Fruit fly (Drosophila melanogaster) whole organism, adult: ENCODE results near the gene gskt.

ENCODE experiments used
- CG14711 ChIP-seq: fragments of 200-800 bp; sonication (Bioruptor generic); optimal IDR thresholded peaks from 2 replicates; lab custom pipeline; 2018; ENCODE audit warnings: missing biosample characterization, mild to moderate bottlenecking, missing genetic modification characterization, moderate library complexity
- CG5204 ChIP-seq: fragments of 200-800 bp; sonication (Bioruptor generic); optimal IDR thresholded peaks from 2 replicates; lab custom pipeline; 2016; ENCODE audit warnings: missing biosample characterization, missing genetic modification characterization
- CG7101 ChIP-seq: fragments of 200-800 bp; sonication (Bioruptor generic); optimal IDR thresholded peaks from 2 replicates; lab custom pipeline; 2018; ENCODE audit warnings: missing biosample characterization, mild to moderate bottlenecking, missing genetic modification characterization, moderate library complexity
- Clk ChIP-seq: fragments of 200-800 bp; sonication (Bioruptor generic); optimal IDR thresholded peaks from 2 replicates; lab custom pipeline; 2017; ENCODE audit warnings: missing biosample characterization, missing genetic modification characterization
- Hr96 ChIP-seq: fragments of 200-800 bp; sonication (Bioruptor generic); optimal IDR thresholded peaks from 2 replicates; lab custom pipeline; 2016; ENCODE audit warnings: missing biosample characterization, missing genetic modification characterization
- Mnt ChIP-seq: fragments of 200-800 bp; sonication (Bioruptor generic); optimal IDR thresholded peaks from 2 replicates; lab custom pipeline; 2016; ENCODE audit warnings: missing biosample characterization, mild to moderate bottlenecking, missing genetic modification characterization
- bab1 ChIP-seq: fragments of 200-800 bp; sonication (Bioruptor generic); optimal IDR thresholded peaks from 3 replicates; lab custom pipeline; 2019; ENCODE audit warnings: missing biosample characterization, mild to moderate bottlenecking, missing genetic modification characterization, moderate library complexity
- cnc ChIP-seq, 2 experiments: fragments of >200 bp; optimal IDR thresholded peaks; 2 replicates each; lab custom pipeline; 2017
- kay ChIP-seq: fragments of 200-800 bp; sonication (Bioruptor generic); peaks from one replicate; lab custom pipeline; 2016; ENCODE audit warnings: missing biosample characterization, missing genetic modification characterization, borderline replicate concordance
- ovo ChIP-seq: fragments of 200-800 bp; sonication (Bioruptor generic); optimal IDR thresholded peaks from 2 replicates; lab custom pipeline; 2016; ENCODE audit warnings: missing biosample characterization, missing genetic modification characterization
- tj ChIP-seq: fragments of 200-800 bp; sonication (Bioruptor generic); optimal IDR thresholded peaks from 3 replicates; lab custom pipeline; 2017; ENCODE audit warnings: missing biosample characterization, mild to moderate bottlenecking, missing genetic modification characterization, moderate library complexity
- toe ChIP-seq: fragments of 200-800 bp; sonication (Bioruptor generic); optimal IDR thresholded peaks from 2 replicates; lab custom pipeline; 2016; ENCODE audit warnings: missing biosample characterization, missing genetic modification characterization

dm6 chr3R:31385820-31386330 lies 13.6 kb downstream of the gskt start:
- TF ChIP-seq bab1 (GFP tag; lab: Kevin White, UChicago) = no peak
- no peak for TF ChIP-seq tj
- TF ChIP-seq CG5204 (GFP tag; lab: Kevin White, UChicago) = no peak
- no peak for TF ChIP-seq Mnt
- no peak for TF ChIP-seq toe (GFP tag; lab: Kevin White, UChicago)
- TF ChIP-seq Hr96 (GFP tag; lab: Kevin White, UChicago) = no peak
- TF ChIP-seq CG14711 (tag; lab: Kevin White, UChicago) = no peak
- TF ChIP-seq cnc (optimal IDR thresholded peaks at IDR 0.05; lab: Kevin White, UChicago) = no peak
- no peak for TF ChIP-seq CG7101 (tag; lab: Kevin White, UChicago)
- no peak for TF ChIP-seq kay (GFP tag; lab: Kevin White, UChicago)
- TF ChIP-seq ovo = no peak
- TF ChIP-seq Clk (GFP tag; lab: Kevin White, UChicago) = no peak
